Worm (Caenorhabditis elegans): ENCODE data around the gene myo-5.

The myo-5 gene

DNA sequence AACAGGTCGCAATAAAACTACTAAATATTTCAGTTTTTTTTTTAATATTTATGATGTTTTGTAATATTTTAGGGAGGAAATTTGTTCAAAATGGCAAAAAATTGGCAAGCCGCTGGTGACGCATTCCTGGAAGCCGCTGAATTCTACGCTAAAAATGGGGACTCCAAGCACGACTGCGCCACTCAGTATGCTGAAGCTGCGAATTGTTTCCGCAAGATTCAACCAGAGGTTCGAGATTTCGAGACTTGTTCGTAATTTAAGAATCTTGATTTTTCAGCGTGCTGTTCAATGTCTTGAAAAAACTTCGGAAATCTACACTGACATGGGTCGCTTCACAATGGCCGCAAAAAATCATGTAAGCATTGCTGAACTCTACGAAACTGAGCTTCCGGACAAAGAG, 22.9 kb downstream of the myo-5 start:
- TF ChIP-seq T26A8.4 (GFP tag; IDR thresholded peaks at IDR 0.05) (peak; percentile 36; the same call in 1 of the 2 replicates), D1046.2 (GFP tag; IDR thresholded peaks at IDR 0.05) (no peak), lin-38 (GFP tag; IDR thresholded peaks at IDR 0.05) (0 out of 2 replicates have a peak, but pooled peaks have one; percentile 17), ama-1 (optimal IDR thresholded peaks at IDR 0.05) (peak; percentile 3), zfp-3 (GFP tag; conservative IDR thresholded peaks at IDR 0.05) (0 out of 2 replicates have a peak, but pooled peaks have one; percentile 20)

DNA sequence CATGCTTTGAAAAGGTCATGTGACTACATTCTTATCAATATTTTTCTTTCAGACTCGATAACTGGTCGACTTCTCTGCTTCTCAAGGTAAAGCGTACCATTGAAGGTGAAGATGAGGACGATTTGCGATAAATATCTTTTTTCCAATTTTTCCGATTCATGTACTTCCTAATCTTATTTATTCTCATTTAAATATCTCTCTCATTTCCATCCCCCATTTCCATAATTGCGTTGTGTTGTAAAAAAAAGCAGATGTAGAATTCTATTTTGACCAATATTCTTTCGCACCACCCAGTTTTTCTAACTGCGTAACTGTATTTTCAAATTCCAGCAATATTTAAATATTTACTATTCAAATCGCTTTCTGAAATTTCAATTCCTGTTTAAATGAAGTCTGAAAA, 24.2 kb downstream of the myo-5 start, which contains the start of gene D1014.4:
D1014.4 (plus strand) TSS at position 301 of the 400 bp plus-strand sequence.
- TF ChIP-seq nhr-28 (tag; optimal IDR thresholded peaks at IDR 0.05) (no peak), dve-1 (tag; optimal IDR thresholded peaks at IDR 0.05; ENCODE audit: insufficient read depth) (peak; percentile 5), vab-7 (GFP tag; IDR thresholded peaks at IDR 0.05) (no peak), rbr-2 (tag; optimal IDR thresholded peaks at IDR 0.05) (no peak), nhr-77 (tag; optimal IDR thresholded peaks at IDR 0.05) (no peak), hlh-11 (tag; optimal IDR thresholded peaks at IDR 0.05) (no peak), T26A8.4 (GFP tag; IDR thresholded peaks at IDR 0.05) (no peak), hlh-30 (tag; optimal IDR thresholded peaks at IDR 0.05; ENCODE audit: insufficient read depth) (peak; percentile 46), D1046.2 (GFP tag; IDR thresholded peaks at IDR 0.05) (no peak), daf-16 (GFP tag; optimal IDR thresholded peaks at IDR 0.05) (no peak), daf-16 (tag; optimal IDR thresholded peaks at IDR 0.05) (peak; percentile 67)

DNA sequence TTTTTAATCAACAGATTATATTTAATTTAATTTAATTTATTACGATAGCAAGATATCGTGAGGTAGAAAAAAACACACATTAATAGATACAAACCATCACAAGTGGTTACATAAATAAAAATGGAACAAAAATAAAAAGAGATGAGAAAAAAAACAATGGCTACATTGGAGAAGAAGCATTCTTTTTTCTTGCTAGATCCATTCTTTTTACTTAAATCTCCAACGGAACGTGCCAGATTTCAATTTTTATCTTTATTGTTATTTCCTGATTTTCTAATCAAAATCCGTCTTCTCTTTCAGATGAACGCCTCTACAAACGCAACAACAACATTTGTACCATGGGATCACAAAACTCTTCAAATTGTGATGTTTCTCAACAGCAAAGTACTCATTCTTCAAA, 34.8 kb downstream of the myo-5 start, which contains the start of gene D1014.2:
D1014.2 (plus strand) TSS at position 301 of the 400 bp plus-strand sequence.
- TF ChIP-seq arid-1 (GFP tag; conservative IDR thresholded peaks at IDR 0.05) (no peak), spr-3 (GFP tag; optimal IDR thresholded peaks at IDR 0.05) (no peak), Y75B8A.6 (GFP tag; IDR thresholded peaks at IDR 0.05) (no peak), ZK546.5 (tag; optimal IDR thresholded peaks at IDR 0.05) (no peak), nhr-25 (tag; optimal IDR thresholded peaks at IDR 0.05; ENCODE audit: borderline replicate concordance, insufficient read depth) (no peak), lin-15B (tag; optimal IDR thresholded peaks at IDR 0.05) (no peak), daf-16 (GFP tag; optimal IDR thresholded peaks at IDR 0.05) (no peak), daf-16 (tag; optimal IDR thresholded peaks at IDR 0.05) (no peak), zip-11 (GFP tag; IDR thresholded peaks at IDR 0.05) (no peak), snpc-4 (tag; optimal IDR thresholded peaks at IDR 0.05) (no peak), ceh-44 (GFP tag; IDR thresholded peaks at IDR 0.05) (no peak), ceh-28 (tag; optimal IDR thresholded peaks at IDR 0.05) (no peak), F49E8.2 (tag; optimal IDR thresholded peaks at IDR 0.05; ENCODE audit: borderline replicate concordance) (no peak), R02D3.7 (tag; optimal IDR thresholded peaks at IDR 0.05) (no peak), lir-3 (tag; optimal IDR thresholded peaks at IDR 0.05) (no peak), egl-43 (GFP tag; IDR thresholded peaks at IDR 0.05) (no peak), mes-2 (tag; optimal IDR thresholded peaks at IDR 0.05; ENCODE audit: poor library complexity, severe bottlenecking) (no peak), T20F7.1 (GFP tag; optimal IDR thresholded peaks at IDR 0.05) (no peak)

DNA sequence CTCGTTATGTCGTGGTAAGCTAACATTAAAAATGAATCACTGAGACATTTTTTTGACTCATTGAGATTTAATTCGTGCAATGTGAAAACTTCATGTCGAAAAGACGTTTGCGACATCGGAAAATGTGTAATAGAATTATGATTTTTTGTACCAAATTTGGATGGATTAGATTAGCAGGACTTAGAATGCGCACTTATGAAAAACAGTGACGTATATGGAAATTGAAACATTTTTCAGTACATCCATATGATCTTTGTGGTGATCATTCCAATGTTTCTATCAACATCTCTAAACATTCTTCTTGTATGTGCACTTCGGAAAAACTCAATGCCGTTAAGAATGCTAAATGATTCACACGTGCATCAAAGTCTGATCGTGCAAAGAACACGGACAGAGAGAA, 35.7 kb downstream of the myo-5 start:
- no peak for TF ChIP-seq nhr-111 (GFP tag; optimal IDR thresholded peaks at IDR 0.05)
- TF ChIP-seq F37D6.2 (tag; optimal IDR thresholded peaks at IDR 0.05): no peak
- TF ChIP-seq unc-62 (GFP tag; optimal IDR thresholded peaks at IDR 0.05 in 1 of 2): peak in 1 of 2 experiments; percentile 95
- no peak for TF ChIP-seq unc-62 (tag; optimal IDR thresholded peaks at IDR 0.05)
- no peak for TF ChIP-seq ceh-32 (tag; optimal IDR thresholded peaks at IDR 0.05; ENCODE audit: poor library complexity)
- no peak for TF ChIP-seq nhr-28 (tag; optimal IDR thresholded peaks at IDR 0.05)
- TF ChIP-seq lin-1 (GFP tag; IDR thresholded peaks at IDR 0.05): no peak
- no peak for TF ChIP-seq T20F7.1 (GFP tag; optimal IDR thresholded peaks at IDR 0.05)
- TF ChIP-seq nhr-76 (tag; optimal IDR thresholded peaks at IDR 0.05): no peak
- no peak for TF ChIP-seq tag-97 (GFP tag; IDR thresholded peaks at IDR 0.05)
